Worm (Caenorhabditis elegans) whole organism, early embryonic: Measurements from ENCODE around the gene wdr-60.

Experiments used
- ama-1 ChIP-seq: fragments of 150-350 bp; optimal IDR thresholded peaks from 2 replicates; lab custom pipeline; 2014
- ceh-36 ChIP-seq: sonication (generic microtip); optimal IDR thresholded peaks from 2 replicates; lab custom pipeline; 2016; ENCODE audit warnings: missing genetic modification characterization, inconsistent platforms, missing compliant biosample characterization
- ets-7 ChIP-seq: sonication (generic microtip); optimal IDR thresholded peaks from 2 replicates; lab custom pipeline; 2016; ENCODE audit warnings: missing genotype, missing genetic modification characterization, missing compliant biosample characterization
- tbx-11 ChIP-seq: fragments of 200-800 bp; sonication (Bioruptor generic); IDR thresholded peaks from 2 replicates; pipeline ENCODE4 v1.3.6; 2022; ENCODE audit warnings: missing genetic modification characterization, missing compliant biosample characterization

ce11 chrIII:4956566-4956965 is 30.4 kb upstream of the wdr-60 start, which contains the start of gene C26E6.1:
- TF ChIP-seq ceh-36 (tag; lab: Kevin White, UChicago) (no peak), ets-7 (tag; lab: Kevin White, UChicago) (no peak), ama-1 (lab: Kevin White, UChicago) (no peak), tbx-11 (no peak)
